Fruit fly (Drosophila melanogaster): ENCODE data around the gene CG32024.

Gene CG32024

DNA sequence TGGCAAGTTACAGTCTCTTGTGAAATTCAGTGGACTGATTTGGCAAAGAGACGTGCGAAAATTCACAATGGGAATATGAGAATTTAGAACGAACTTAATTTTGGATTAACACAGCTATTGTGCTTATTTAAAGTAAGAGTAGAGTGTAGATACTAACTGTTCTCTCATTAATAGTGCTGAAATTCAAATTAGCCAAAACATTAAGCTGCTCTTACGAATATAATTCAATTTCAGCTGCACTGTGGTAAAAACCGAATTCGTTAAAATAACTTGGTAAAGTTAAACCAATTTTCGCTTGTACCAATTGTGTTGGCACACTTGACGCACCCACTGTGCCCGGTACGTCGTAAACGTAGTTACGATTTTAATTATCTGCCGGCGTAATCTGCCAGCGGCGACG is 39.5 kb upstream of the CG32024 start (continued):
- peak in 1 of 2 experiments; percentile 11 for TF ChIP-seq chif (GFP tag; optimal IDR thresholded peaks at IDR 0.05)
- no peak for TF ChIP-seq aop (GFP tag; IDR thresholded peaks at IDR 0.05)
- TF ChIP-seq Ptx1 (GFP tag; IDR thresholded peaks at IDR 0.05) = peak; percentile 54; the same call in 1 of the 2 replicates
- no peak for TF ChIP-seq gro (GFP tag; optimal IDR thresholded peaks at IDR 0.05)
- TF ChIP-seq CG17802 (tag; optimal IDR thresholded peaks at IDR 0.05) = no peak
- no peak for TF ChIP-seq CG13287 (GFP tag; IDR thresholded peaks at IDR 0.05; ENCODE audit: partially characterized antibody)
- TF ChIP-seq ATbp (GFP tag; optimal IDR thresholded peaks at IDR 0.05) = no peak
- no peak for TF ChIP-seq Bgb (GFP tag; IDR thresholded peaks at IDR 0.05; ENCODE audit: partially characterized antibody)
- no peak for TF ChIP-seq wdn (GFP tag; IDR thresholded peaks at IDR 0.05)
- TF ChIP-seq Poxn (GFP tag; IDR thresholded peaks at IDR 0.05) = 0 out of 2 replicates have a peak, but pooled peaks have one; percentile 36
- peak; percentile 55; the same call in 1 of the 3 replicates for TF ChIP-seq CG11695 (GFP tag; IDR thresholded peaks at IDR 0.05)
- TF ChIP-seq CG6272 (GFP tag; IDR thresholded peaks at IDR 0.05) = no peak
- TF ChIP-seq CG32532 (GFP tag; IDR thresholded peaks at IDR 0.05) = no peak; the same call in 1 of the 2 replicates
- no peak for TF ChIP-seq amos (GFP tag; IDR thresholded peaks at IDR 0.05; ENCODE audit: partially characterized antibody)
- no peak for TF ChIP-seq Optix (GFP tag; IDR thresholded peaks at IDR 0.05)
- TF ChIP-seq CG17912 (GFP tag; optimal IDR thresholded peaks at IDR 0.05) = no peak
- TF ChIP-seq tio (GFP tag; optimal IDR thresholded peaks at IDR 0.05) = peak; percentile 37
- TF ChIP-seq Tbp (GFP tag; optimal IDR thresholded peaks at IDR 0.05) = no peak
- TF ChIP-seq CG3065 (GFP tag; optimal IDR thresholded peaks at IDR 0.05) = no peak
- no peak for TF ChIP-seq ftz-f1 (GFP tag; optimal IDR thresholded peaks at IDR 0.05)
- no peak for TF ChIP-seq CG4617 (GFP tag; optimal IDR thresholded peaks at IDR 0.05; ENCODE audit: borderline replicate concordance)
- no peak for TF ChIP-seq CG6175 (GFP tag; IDR thresholded peaks at IDR 0.05)
- no peak for TF ChIP-seq luna (GFP tag; optimal IDR thresholded peaks at IDR 0.05)
- no peak for TF ChIP-seq usp (GFP tag; optimal IDR thresholded peaks at IDR 0.05)
- no peak for TF ChIP-seq ash1 (GFP tag; optimal IDR thresholded peaks at IDR 0.05)
- TF ChIP-seq scrt (GFP tag; optimal IDR thresholded peaks at IDR 0.05) = peak; percentile 28
- peak; percentile 39 for TF ChIP-seq Vsx1 (GFP tag; optimal IDR thresholded peaks at IDR 0.05)
- TF ChIP-seq wek (GFP tag; optimal IDR thresholded peaks at IDR 0.05) = no peak
- peak; percentile 17; the same call in 1 of the 2 replicates for TF ChIP-seq al (GFP tag; IDR thresholded peaks at IDR 0.05)
- TF ChIP-seq CG17385 (GFP tag; optimal IDR thresholded peaks at IDR 0.05) = peak; percentile 23
- no peak for TF ChIP-seq Bteb2 (GFP tag; optimal IDR thresholded peaks at IDR 0.05)
- peak; percentile 34 to 37 for TF ChIP-seq Pdp1 (GFP tag; optimal IDR thresholded peaks at IDR 0.05)
- TF ChIP-seq repo (GFP tag; optimal IDR thresholded peaks at IDR 0.05) = no peak
- TF ChIP-seq tll (GFP tag; optimal IDR thresholded peaks at IDR 0.05) = no peak
- peak; percentile 11; the same call in 1 of the 2 replicates for TF ChIP-seq ranshi (GFP tag; IDR thresholded peaks at IDR 0.05)
- no peak for TF ChIP-seq Eip74EF (GFP tag; optimal IDR thresholded peaks at IDR 0.05)
- TF ChIP-seq crol (GFP tag; IDR thresholded peaks at IDR 0.05) = no peak
- TF ChIP-seq Elba2 (GFP tag; optimal IDR thresholded peaks at IDR 0.05) = no peak
- TF ChIP-seq mirr (GFP tag; optimal IDR thresholded peaks at IDR 0.05) = no peak
- TF ChIP-seq seq (GFP tag; IDR thresholded peaks at IDR 0.05) = no peak
- no peak for TF ChIP-seq sc (optimal IDR thresholded peaks at IDR 0.05)
- no peak for TF ChIP-seq sc (GFP tag; optimal IDR thresholded peaks at IDR 0.05)
- TF ChIP-seq ewg (GFP tag; optimal IDR thresholded peaks at IDR 0.05) = no peak
- no peak for TF ChIP-seq da (GFP tag; optimal IDR thresholded peaks at IDR 0.05)
- peak; percentile 18 for TF ChIP-seq trh (GFP tag; optimal IDR thresholded peaks at IDR 0.05)
- 0 out of 2 replicates have a peak, but pooled peaks have one; percentile 14 for TF ChIP-seq sob (GFP tag; IDR thresholded peaks at IDR 0.05)
- TF ChIP-seq Gug (GFP tag; IDR thresholded peaks at IDR 0.05) = no peak; the same call in 3 of the 4 replicates
- no peak for TF ChIP-seq CG9797 (GFP tag; optimal IDR thresholded peaks at IDR 0.05)
- no peak for TF ChIP-seq CG8359 (GFP tag; optimal IDR thresholded peaks at IDR 0.05; ENCODE audit: borderline replicate concordance)
- no peak for TF ChIP-seq CG31441 (GFP tag; IDR thresholded peaks at IDR 0.05)
- no peak for TF ChIP-seq CG30431 (GFP tag; optimal IDR thresholded peaks at IDR 0.05)

Data from whole organism, embryonic.